Fruit fly (Drosophila melanogaster) whole organism, embryonic: ENCODE data around the gene Cpr64Ab.

Experiments used
- B-H2 ChIP-seq: fragments of 200-800 bp; sonication (Bioruptor generic); optimal IDR thresholded peaks from 2 replicates; lab custom pipeline; 2018; ENCODE audit warnings: missing biosample characterization, mild to moderate bottlenecking, missing genetic modification characterization
- BEAF-32 ChIP-seq: fragments of 200-800 bp; sonication (Bioruptor generic); optimal IDR thresholded peaks from 3 replicates; lab custom pipeline; 2017; ENCODE audit warnings: missing biosample characterization, missing genetic modification characterization, mild to moderate bottlenecking, moderate library complexity, missing genetic modification reagents
- CG1233 ChIP-seq: fragments of 200-800 bp; sonication (Bioruptor generic); optimal IDR thresholded peaks from 4 replicates; lab custom pipeline; 2018; ENCODE audit warnings: missing biosample characterization, mild to moderate bottlenecking, missing genetic modification characterization
- CG12744 ChIP-seq: fragments of 200-800 bp; sonication (Bioruptor generic); optimal IDR thresholded peaks from 2 replicates; lab custom pipeline; 2016; ENCODE audit warnings: missing biosample characterization, missing genetic modification characterization
- CG13775 ChIP-seq: fragments of 200-800 bp; sonication (Bioruptor generic); optimal IDR thresholded peaks from 3 replicates; lab custom pipeline; 2017; ENCODE audit warnings: missing biosample characterization, mild to moderate bottlenecking, missing genetic modification characterization
- CG1647 ChIP-seq: fragments of 200-800 bp; sonication (Bioruptor generic); optimal IDR thresholded peaks from 3 replicates; lab custom pipeline; 2016; ENCODE audit warnings: missing biosample characterization, missing genetic modification characterization
- CG16815 ChIP-seq: fragments of 200-800 bp; sonication (Bioruptor generic); optimal IDR thresholded peaks from 3 replicates; lab custom pipeline; 2017; ENCODE audit warnings: missing biosample characterization, mild to moderate bottlenecking, missing genetic modification characterization
- CG17829 ChIP-seq: fragments of 200-800 bp; optimal IDR thresholded peaks from 2 replicates; lab custom pipeline; 2019; ENCODE audit warnings: missing biosample characterization, mild to moderate bottlenecking, missing genetic modification characterization, moderate library complexity
- CG17912 ChIP-seq: fragments of 200-800 bp; sonication (Bioruptor generic); optimal IDR thresholded peaks from 2 replicates; lab custom pipeline; 2018; ENCODE audit warnings: missing biosample characterization, mild to moderate bottlenecking, missing genetic modification characterization
- CG31441 ChIP-seq: fragments of 200-800 bp; sonication (Bioruptor generic); IDR thresholded peaks from 2 replicates; pipeline ENCODE4 v1.3.6; 2022; ENCODE audit warnings: missing biosample characterization, missing genetic modification characterization
- CG6254 ChIP-seq: fragments of 200-800 bp; sonication (Bioruptor generic); optimal IDR thresholded peaks from 3 replicates; lab custom pipeline; 2017; ENCODE audit warnings: mild to moderate bottlenecking, missing biosample characterization, missing genetic modification reagents, missing genetic modification characterization
- CG6765 ChIP-seq: fragments of 200-800 bp; sonication (Bioruptor generic); optimal IDR thresholded peaks from 3 replicates; lab custom pipeline; 2017; ENCODE audit warnings: missing biosample characterization, mild to moderate bottlenecking, missing genetic modification characterization
- CG7271 ChIP-seq: fragments of 200-800 bp; sonication (Bioruptor generic); optimal IDR thresholded peaks from 2 replicates; lab custom pipeline; 2018; ENCODE audit warnings: missing biosample characterization, mild to moderate bottlenecking, missing genetic modification characterization, moderate library complexity
- CG7372 ChIP-seq: fragments of 200-800 bp; sonication (Bioruptor generic); IDR thresholded peaks from 2 replicates; pipeline ENCODE4 v1.3.6; 2022; ENCODE audit warnings: missing biosample characterization, missing genetic modification characterization
- CG8478 ChIP-seq: fragments of >200 bp; optimal IDR thresholded peaks from 2 replicates; lab custom pipeline; 2018
- CoRest ChIP-seq: fragments of 200-800 bp; sonication (Bioruptor generic); optimal IDR thresholded peaks from 3 replicates; lab custom pipeline; 2018; ENCODE audit warnings: missing biosample characterization, mild to moderate bottlenecking, missing genetic modification characterization, moderate library complexity
- Dbx ChIP-seq: fragments of 200-800 bp; sonication (Bioruptor generic); IDR thresholded peaks from 3 replicates; pipeline ENCODE4 v1.3.6; 2022; ENCODE audit warnings: missing biosample characterization, missing genetic modification characterization
- Dip2 ChIP-seq: fragments of 200-800 bp; sonication (Bioruptor generic); IDR thresholded peaks from 2 replicates; pipeline ENCODE4 v1.3.6; 2022; ENCODE audit warnings: missing biosample characterization, missing genetic modification characterization
- Eip74EF ChIP-seq, 2 experiments: fragments of 200-800 bp in 1 of 2; fragments of >200 bp in 1 of 2; sonication (Bioruptor generic) in 1 of 2; optimal IDR thresholded peaks; 2 replicates each; lab custom pipeline; 2017 to 2019; ENCODE audit warnings: missing biosample characterization in 2 of 2, missing genetic modification characterization in 2 of 2, mild to moderate bottlenecking in 1 of 2, moderate library complexity in 1 of 2
- H15 ChIP-seq: fragments of 200-800 bp; sonication (Bioruptor generic); IDR thresholded peaks from 3 replicates; pipeline ENCODE4 v1.3.6; 2022; ENCODE audit warnings: missing biosample characterization, missing genetic modification characterization
- HHEX ChIP-seq: fragments of 200-800 bp; sonication (Bioruptor generic); optimal IDR thresholded peaks from 3 replicates; lab custom pipeline; 2017; ENCODE audit warnings: missing biosample characterization, mild to moderate bottlenecking, missing genetic modification characterization, missing genetic modification reagents
- HLH3B ChIP-seq: fragments of 200-800 bp; sonication (Bioruptor generic); IDR thresholded peaks from 2 replicates; pipeline ENCODE4 v1.3.6; 2022; ENCODE audit warnings: missing biosample characterization, missing genetic modification characterization
- Lpt ChIP-seq: fragments of >200 bp; optimal IDR thresholded peaks from 2 replicates; lab custom pipeline; 2018; ENCODE audit warnings: missing biosample characterization, missing genetic modification characterization
- Ravus ChIP-seq: fragments of 200-800 bp; sonication (Bioruptor generic); IDR thresholded peaks from 2 replicates; pipeline ENCODE4 v1.3.6; 2022; ENCODE audit warnings: missing biosample characterization, missing genetic modification characterization
- Scr ChIP-seq: fragments of 200-800 bp; sonication (Bioruptor generic); IDR thresholded peaks from 2 replicates; pipeline ENCODE4 v1.3.6; 2022; ENCODE audit warnings: missing biosample characterization, missing genetic modification characterization; ENCODE audit not compliant: partially characterized antibody
- ac ChIP-seq: fragments of 200-800 bp; sonication (Bioruptor generic); optimal IDR thresholded peaks from 3 replicates; lab custom pipeline; 2017; ENCODE audit warnings: missing biosample characterization, mild to moderate bottlenecking, missing genetic modification characterization
- ash1 ChIP-seq: fragments of 200-800 bp; sonication (Bioruptor generic); optimal IDR thresholded peaks from 2 replicates; lab custom pipeline; 2018; ENCODE audit warnings: missing biosample characterization, mild to moderate bottlenecking, missing genetic modification characterization
- bab2 ChIP-seq: fragments of 200-800 bp; sonication (Bioruptor generic); optimal IDR thresholded peaks from 2 replicates; lab custom pipeline; 2016; ENCODE audit warnings: missing biosample characterization, missing genetic modification characterization
- bcd ChIP-seq: fragments of 200-800 bp; sonication (Bioruptor generic); optimal IDR thresholded peaks from 2 replicates; lab custom pipeline; 2017; ENCODE audit warnings: missing biosample characterization, mild to moderate bottlenecking, missing genetic modification characterization
- bsh ChIP-seq, 2 experiments: fragments of 200-800 bp; sonication (Bioruptor generic); optimal IDR thresholded peaks; 2 replicates each; lab custom pipeline; 2017 to 2018; ENCODE audit warnings: mild to moderate bottlenecking in 2 of 2, missing biosample characterization in 2 of 2, missing genetic modification characterization in 2 of 2, moderate library complexity in 1 of 2
- dmrt99B ChIP-seq: fragments of 200-800 bp; sonication (Bioruptor generic); optimal IDR thresholded peaks from 2 replicates; lab custom pipeline; 2018; ENCODE audit warnings: missing biosample characterization, mild to moderate bottlenecking, missing genetic modification characterization, moderate library complexity
- dpn ChIP-seq, 2 experiments: fragments of 200-800 bp; sonication (Bioruptor generic); optimal IDR thresholded peaks; 3 replicates each; lab custom pipeline; 2016; ENCODE audit warnings: missing biosample characterization in 2 of 2, missing genetic modification characterization in 2 of 2
- ewg ChIP-seq: fragments of 200-800 bp; sonication (Bioruptor generic); optimal IDR thresholded peaks from 3 replicates; lab custom pipeline; 2017; ENCODE audit warnings: mild to moderate bottlenecking, missing biosample characterization, missing genetic modification reagents, missing genetic modification characterization
- gem ChIP-seq: fragments of 200-800 bp; sonication (Bioruptor generic); optimal IDR thresholded peaks from 2 replicates; lab custom pipeline; 2019; ENCODE audit warnings: missing biosample characterization, mild to moderate bottlenecking, missing genetic modification characterization, moderate library complexity
- gsb-n ChIP-seq: fragments of 200-800 bp; sonication (Bioruptor generic); optimal IDR thresholded peaks from 3 replicates; lab custom pipeline; 2018; ENCODE audit warnings: missing biosample characterization, mild to moderate bottlenecking, missing genetic modification characterization
- hbn ChIP-seq: fragments of 200-800 bp; sonication (Bioruptor generic); IDR thresholded peaks from 2 replicates; pipeline ENCODE4 v1.3.6; 2022; ENCODE audit warnings: missing biosample characterization, missing genetic modification characterization; ENCODE audit not compliant: partially characterized antibody
- ind ChIP-seq: fragments of 200-800 bp; sonication (Bioruptor generic); optimal IDR thresholded peaks from 3 replicates; lab custom pipeline; 2016; ENCODE audit warnings: missing biosample characterization, missing genetic modification characterization
- insv ChIP-seq, 2 experiments: fragments of 200-800 bp; sonication (Bioruptor generic); optimal IDR thresholded peaks; 3 replicates each; lab custom pipeline; 2016 to 2018; ENCODE audit warnings: missing biosample characterization in 2 of 2, missing genetic modification characterization in 2 of 2
- jigr1 ChIP-seq: fragments of 200-800 bp; sonication (Bioruptor generic); IDR thresholded peaks from 3 replicates; pipeline ENCODE4 v1.3.6; 2022; ENCODE audit warnings: missing biosample characterization, missing genetic modification characterization
- kah ChIP-seq: fragments of 200-800 bp; sonication (Bioruptor generic); optimal IDR thresholded peaks from 2 replicates; lab custom pipeline; 2018; ENCODE audit warnings: missing biosample characterization, mild to moderate bottlenecking, missing genetic modification characterization
- pho ChIP-seq: fragments of 200-800 bp; sonication (Bioruptor generic); optimal IDR thresholded peaks from 2 replicates; lab custom pipeline; 2016; ENCODE audit warnings: missing biosample characterization, missing genetic modification characterization
- pita ChIP-seq: fragments of 200-800 bp; sonication (Bioruptor generic); optimal IDR thresholded peaks from 2 replicates; lab custom pipeline; 2017; ENCODE audit warnings: missing biosample characterization, mild to moderate bottlenecking, missing genetic modification characterization
- pum ChIP-seq: fragments of 200-800 bp; sonication (Bioruptor generic); optimal IDR thresholded peaks from 2 replicates; lab custom pipeline; 2016; ENCODE audit warnings: missing biosample characterization, missing genetic modification characterization
- row ChIP-seq: fragments of 200-800 bp; sonication (Bioruptor generic); IDR thresholded peaks from 3 replicates; pipeline ENCODE4 v1.3.6; 2022; ENCODE audit warnings: missing biosample characterization, missing genetic modification characterization
- ssp ChIP-seq: fragments of 200-800 bp; sonication (Bioruptor generic); IDR thresholded peaks from 2 replicates; pipeline ENCODE4 v1.3.6; 2022; ENCODE audit warnings: missing biosample characterization, missing genetic modification characterization
- tll ChIP-seq, 2 experiments: fragments of 200-800 bp in 1 of 2; fragments of >200 bp in 1 of 2; sonication (Bioruptor generic) in 1 of 2; optimal IDR thresholded peaks; 2 replicates each; lab custom pipeline; 2017 to 2019; ENCODE audit warnings: missing biosample characterization in 2 of 2, missing genetic modification characterization in 2 of 2, mild to moderate bottlenecking in 1 of 2, moderate library complexity in 1 of 2
- toy ChIP-seq: fragments of 200-800 bp; sonication (Bioruptor generic); IDR thresholded peaks from 2 replicates; pipeline ENCODE4 v1.3.6; 2022; ENCODE audit warnings: missing biosample characterization, missing genetic modification characterization
- twi ChIP-seq: fragments of 200-800 bp; optimal IDR thresholded peaks from 2 replicates; lab custom pipeline; 2019; ENCODE audit warnings: missing biosample characterization, mild to moderate bottlenecking, missing genetic modification characterization, moderate library complexity
- wor ChIP-seq: fragments of 200-800 bp; sonication (Bioruptor generic); IDR thresholded peaks from 2 replicates; pipeline ENCODE4 v1.3.6; 2022; ENCODE audit warnings: missing biosample characterization, missing genetic modification characterization
- z ChIP-seq: fragments of 200-800 bp; sonication (Bioruptor generic); IDR thresholded peaks from 3 replicates; pipeline ENCODE4 v1.3.6; 2022; ENCODE audit warnings: missing biosample characterization, missing genetic modification characterization

Gene Cpr64Ab

dm6 chr3L:4230357-4230901 lies 19.1 kb upstream of the Cpr64Ab start (continued):
- TF ChIP-seq dpn (GFP tag; optimal IDR thresholded peaks at IDR 0.05; lab: Kevin White, UChicago) (peak; percentile 91 to 93), CG7271 (tag; lab: Kevin White, UChicago) (peak; percentile 83), H15 (GFP tag; lab: Robert Waterston, UW) (peak; percentile 79), Dbx (no peak), z (GFP tag; lab: Robert Waterston, UW) (0 out of 3 replicates have a peak, but pooled peaks have one; percentile 27), CG1647 (peak; percentile 80), CG6254 (peak; percentile 95), tll (GFP tag; optimal IDR thresholded peaks at IDR 0.05; lab: Kevin White, UChicago) (peak; percentile 85 to 93), CG1233 (GFP tag; lab: Kevin White, UChicago) (peak; percentile 94), CoRest (tag; lab: Kevin White, UChicago) (peak; percentile 95), HHEX (GFP tag; lab: Kevin White, UChicago) (peak; percentile 86), pho (GFP tag; lab: Kevin White, UChicago) (peak; percentile 57), pita (no peak), bab2 (GFP tag; lab: Kevin White, UChicago) (peak; percentile 92), ind (GFP tag; lab: Kevin White, UChicago) (peak; percentile 88), CG31441 (GFP tag; lab: Robert Waterston, UW) (peak; percentile 98), BEAF-32 (GFP tag; lab: Kevin White, UChicago) (no peak), Ravus (peak; percentile 46), CG12744 (GFP tag; lab: Kevin White, UChicago) (peak; percentile 84), CG7372 (GFP tag; lab: Robert Waterston, UW) (peak; percentile 79), wor (GFP tag; lab: Robert Waterston, UW) (peak; percentile 91), Eip74EF (GFP tag; optimal IDR thresholded peaks at IDR 0.05; lab: Kevin White, UChicago) (peak in 1 of 2 experiments; percentile 94), CG17829 (tag; lab: Kevin White, UChicago) (peak; percentile 97), B-H2 (GFP tag; lab: Kevin White, UChicago) (no peak), toy (GFP tag; lab: Robert Waterston, UW) (no peak), HLH3B (GFP tag; lab: Robert Waterston, UW) (peak; percentile 85), Dip2 (GFP tag; lab: Robert Waterston, UW) (no peak), insv (GFP tag; optimal IDR thresholded peaks at IDR 0.05; lab: Kevin White, UChicago) (peak; percentile 32 to 55), ewg (peak; percentile 90), CG16815 (GFP tag; lab: Kevin White, UChicago) (peak; percentile 96), CG13775 (GFP tag; lab: Kevin White, UChicago) (peak; percentile 92), bcd (GFP tag; lab: Kevin White, UChicago) (peak; percentile 92), gsb-n (tag; lab: Kevin White, UChicago) (peak; percentile 96), bsh (GFP tag; optimal IDR thresholded peaks at IDR 0.05; lab: Kevin White, UChicago) (peak; percentile 87 to 96), Scr (no peak), ac (GFP tag; lab: Kevin White, UChicago) (peak; percentile 96), kah (GFP tag; lab: Kevin White, UChicago) (peak; percentile 87), pum (GFP tag; lab: Kevin White, UChicago) (peak; percentile 96), ash1 (GFP tag; lab: Kevin White, UChicago) (no peak), CG17912 (GFP tag; lab: Kevin White, UChicago) (peak; percentile 35), jigr1 (GFP tag; lab: Robert Waterston, UW) (peak; percentile 89), twi (peak; percentile 90), CG6765 (GFP tag; lab: Kevin White, UChicago) (peak; percentile 31), Lpt (GFP tag; lab: Kevin White, UChicago) (no peak), hbn (GFP tag; lab: Robert Waterston, UW) (no peak), CG8478 (peak; percentile 17), ssp (GFP tag; lab: Robert Waterston, UW) (peak; percentile 82), gem (tag; lab: Kevin White, UChicago) (peak; percentile 96), row (GFP tag; lab: Robert Waterston, UW) (peak; percentile 96), dmrt99B (tag; lab: Kevin White, UChicago) (peak; percentile 97)
